Worm (Caenorhabditis elegans) whole organism, L4 larva: ENCODE measurements around the gene F07C4.11.

Experiments
- D1046.2 ChIP-seq: fragments of 200-800 bp; sonication (Bioruptor generic); IDR thresholded peaks from 2 replicates; pipeline ENCODE4 v1.3.6; 2022; ENCODE audit warnings: missing genetic modification characterization, missing compliant biosample characterization
- F37D6.2 ChIP-seq: sonication (generic microtip); optimal IDR thresholded peaks from 2 replicates; lab custom pipeline; 2016; ENCODE audit warnings: mild to moderate bottlenecking, missing genetic modification characterization, missing compliant biosample characterization
- F49E8.2 ChIP-seq: sonication (generic microtip); optimal IDR thresholded peaks from 2 replicates; lab custom pipeline; 2016; ENCODE audit warnings: missing compliant biosample characterization, mild to moderate bottlenecking, missing genetic modification characterization, borderline replicate concordance
- Y48G9A.11 ChIP-seq: fragments of 200-800 bp; sonication (Bioruptor generic); IDR thresholded peaks from 2 replicates; pipeline ENCODE4 v1.3.6; 2022; ENCODE audit warnings: missing genetic modification reagents, missing genetic modification characterization, missing compliant biosample characterization
- ZK546.5 ChIP-seq, 2 experiments: sonication (generic microtip); optimal IDR thresholded peaks; 2 replicates each; lab custom pipeline; 2017; ENCODE audit warnings: missing biosample characterization in 2 of 2, missing genetic modification characterization in 2 of 2
- aha-1 ChIP-seq: fragments of 150-350 bp; peaks from one replicate; lab custom pipeline; 2014; ENCODE audit warnings: missing biosample characterization, missing genetic modification characterization
- ama-1 ChIP-seq: fragments of 150-350 bp; optimal IDR thresholded peaks from 2 replicates; lab custom pipeline; 2014; ENCODE audit warnings: inconsistent platforms, mixed read lengths
- attf-4 ChIP-seq: sonication (generic microtip); optimal IDR thresholded peaks from 3 replicates; lab custom pipeline; 2017; ENCODE audit warnings: missing biosample characterization, missing genetic modification characterization
- ceh-20 ChIP-seq: fragments of 200-800 bp; sonication (Bioruptor generic); IDR thresholded peaks from 2 replicates; pipeline ENCODE4 v1.3.6; 2022; ENCODE audit warnings: missing genetic modification reagents, missing genetic modification characterization, missing compliant biosample characterization
- ceh-28 ChIP-seq: fragments of 150-350 bp; optimal IDR thresholded peaks from 2 replicates; lab custom pipeline; 2014; ENCODE audit warnings: missing biosample characterization, missing genetic modification reagents, missing genetic modification characterization
- ceh-32 ChIP-seq: sonication (generic microtip); optimal IDR thresholded peaks from 2 replicates; lab custom pipeline; 2016; ENCODE audit warnings: mild to moderate bottlenecking, missing genetic modification characterization, missing compliant biosample characterization; ENCODE audit not compliant: poor library complexity
- ceh-82 ChIP-seq: sonication (generic microtip); optimal IDR thresholded peaks from 2 replicates; lab custom pipeline; 2017; ENCODE audit warnings: missing biosample characterization, missing genetic modification characterization
- ces-1 ChIP-seq: fragments of 150-350 bp; sonication (generic microtip); optimal IDR thresholded peaks from 4 replicates; lab custom pipeline; 2014; ENCODE audit warnings: missing biosample characterization, missing genetic modification reagents, missing genetic modification characterization
- ctbp-1 ChIP-seq: fragments of 200-800 bp; sonication (Bioruptor generic); IDR thresholded peaks from 2 replicates; pipeline ENCODE4 v1.3.6; 2022; ENCODE audit warnings: missing genetic modification reagents, missing genetic modification characterization, missing compliant biosample characterization
- daf-16 ChIP-seq, 3 experiments: sonication (generic microtip); optimal IDR thresholded peaks; 2 replicates each; lab custom pipeline; 2016 to 2017; ENCODE audit warnings: missing genetic modification characterization in 3 of 3, missing genetic modification reagents in 3 of 3, mild to moderate bottlenecking in 2 of 3, missing compliant biosample characterization in 2 of 3, missing biosample characterization in 1 of 3, moderate library complexity in 1 of 3
- daf-19 ChIP-seq: fragments of 200-800 bp; sonication (Bioruptor generic); conservative IDR thresholded peaks from 2 replicates; pipeline ENCODE4 v1.3.6; 2022; ENCODE audit warnings: missing genetic modification characterization, missing compliant biosample characterization
- daf-8 ChIP-seq: fragments of 200-800 bp; sonication (Bioruptor generic); IDR thresholded peaks from 2 replicates; pipeline ENCODE4 v1.3.6; 2022; ENCODE audit warnings: missing genetic modification characterization, missing compliant biosample characterization
- egl-43 ChIP-seq: fragments of 200-800 bp; sonication (Bioruptor generic); IDR thresholded peaks from 2 replicates; pipeline ENCODE4 v1.3.6; 2022; ENCODE audit warnings: missing genetic modification reagents, missing genetic modification characterization, missing compliant biosample characterization
- fos-1 ChIP-seq: fragments of 150-350 bp; optimal IDR thresholded peaks from 2 replicates; lab custom pipeline; 2014; ENCODE audit warnings: missing biosample characterization, missing genetic modification characterization
- gei-8 ChIP-seq: fragments of 200-800 bp; sonication (Bioruptor generic); optimal IDR thresholded peaks from 2 replicates; lab custom pipeline; 2018; ENCODE audit warnings: mild to moderate bottlenecking, missing genetic modification characterization, missing compliant biosample characterization
- hlh-11 ChIP-seq: fragments of 200-800 bp; sonication (Bioruptor generic); optimal IDR thresholded peaks from 2 replicates; lab custom pipeline; 2018; ENCODE audit warnings: mild to moderate bottlenecking, missing genetic modification characterization, missing compliant biosample characterization
- hlh-30 ChIP-seq: sonication (generic microtip); optimal IDR thresholded peaks from 2 replicates; lab custom pipeline; 2017; ENCODE audit warnings: antibody characterized with exemption, mild to moderate bottlenecking, missing genetic modification characterization, missing compliant biosample characterization; ENCODE audit not compliant: insufficient read depth
- jun-1 ChIP-seq: fragments of 150-350 bp; optimal IDR thresholded peaks from 2 replicates; lab custom pipeline; 2014; ENCODE audit warnings: missing biosample characterization, missing genetic modification reagents, missing genetic modification characterization
- lim-7 ChIP-seq: fragments of 200-800 bp; sonication (Bioruptor generic); IDR thresholded peaks from 2 replicates; pipeline ENCODE4 v1.3.6; 2022; ENCODE audit warnings: missing genetic modification characterization, missing compliant biosample characterization
- lin-1 ChIP-seq: fragments of 200-800 bp; sonication (Bioruptor generic); IDR thresholded peaks from 2 replicates; pipeline ENCODE4 v1.3.6; 2022; ENCODE audit warnings: missing genetic modification reagents, missing genetic modification characterization, missing compliant biosample characterization
- lin-29 ChIP-seq: fragments of 200-800 bp; sonication (Bioruptor generic); IDR thresholded peaks from 2 replicates; pipeline ENCODE4 v1.3.6; 2022; ENCODE audit warnings: missing genetic modification reagents, missing genetic modification characterization, missing compliant biosample characterization
- lin-38 ChIP-seq: fragments of 200-800 bp; sonication (Bioruptor generic); IDR thresholded peaks from 2 replicates; pipeline ENCODE4 v1.3.6; 2022; ENCODE audit warnings: missing genetic modification reagents, missing genetic modification characterization, missing compliant biosample characterization
- lsy-2 ChIP-seq, 2 experiments: fragments of 150-350 bp in 1 of 2; sonication (generic microtip) in 1 of 2; optimal IDR thresholded peaks; 2 replicates each; lab custom pipeline; 2014 to 2017; ENCODE audit warnings: missing biosample characterization in 2 of 2, missing genetic modification characterization in 2 of 2
- madf-9 ChIP-seq: fragments of 200-800 bp; sonication (Bioruptor generic); conservative IDR thresholded peaks from 2 replicates; pipeline ENCODE4 v1.3.6; 2022; ENCODE audit warnings: missing genetic modification reagents, missing genetic modification characterization, missing compliant biosample characterization
- mep-1 ChIP-seq: fragments of 150-350 bp; sonication (generic microtip); optimal IDR thresholded peaks from 3 replicates; lab custom pipeline; 2014; ENCODE audit warnings: missing biosample characterization, missing genetic modification characterization
- mes-2 ChIP-seq: sonication (generic microtip); optimal IDR thresholded peaks from 2 replicates; lab custom pipeline; 2016; ENCODE audit warnings: missing genotype, mild to moderate bottlenecking, missing genetic modification characterization, missing compliant biosample characterization; ENCODE audit not compliant: poor library complexity, severe bottlenecking
- mxl-3 ChIP-seq: fragments of 200-800 bp; sonication (Bioruptor generic); optimal IDR thresholded peaks from 2 replicates; lab custom pipeline; 2018; ENCODE audit warnings: mild to moderate bottlenecking, missing genetic modification characterization, missing compliant biosample characterization
- nhr-11 ChIP-seq: fragments of 150-350 bp; optimal IDR thresholded peaks from 2 replicates; lab custom pipeline; 2014; ENCODE audit warnings: missing biosample characterization, missing genetic modification characterization
- nhr-41 ChIP-seq: fragments of 200-800 bp; sonication (Bioruptor generic); IDR thresholded peaks from 2 replicates; pipeline ENCODE4 v1.3.6; 2022; ENCODE audit warnings: missing genetic modification reagents, missing genetic modification characterization, missing compliant biosample characterization
- nhr-48 ChIP-seq: sonication (generic microtip); optimal IDR thresholded peaks from 2 replicates; lab custom pipeline; 2016; ENCODE audit warnings: mild to moderate bottlenecking, missing genetic modification characterization, missing compliant biosample characterization
- nhr-76 ChIP-seq: fragments of 150-350 bp; optimal IDR thresholded peaks from 2 replicates; lab custom pipeline; 2014; ENCODE audit warnings: missing biosample characterization, missing genetic modification characterization
- nhr-77 ChIP-seq: fragments of 150-350 bp; optimal IDR thresholded peaks from 2 replicates; lab custom pipeline; 2014; ENCODE audit warnings: missing biosample characterization, missing genetic modification characterization
- pha-4 ChIP-seq, 2 experiments: fragments of 150-350 bp in 1 of 2; fragments of 200-800 bp in 1 of 2; sonication (Bioruptor generic) in 1 of 2; IDR thresholded peaks in 1 of 2; optimal IDR thresholded peaks in 1 of 2; 2 replicates each; pipeline versions ENCODE4 v1.3.6 to Lab custom; 2014 to 2022; ENCODE audit warnings: missing genetic modification characterization in 2 of 2, missing genetic modification reagents in 2 of 2, missing biosample characterization in 1 of 2, missing compliant biosample characterization in 1 of 2
- sdz-12 ChIP-seq: fragments of 200-800 bp; sonication (Bioruptor generic); optimal IDR thresholded peaks from 2 replicates; lab custom pipeline; 2018; ENCODE audit warnings: mild to moderate bottlenecking, missing genetic modification characterization, missing compliant biosample characterization
- skn-1 ChIP-seq: fragments of 150-350 bp; optimal IDR thresholded peaks from 2 replicates; lab custom pipeline; 2014; ENCODE audit warnings: missing biosample characterization, missing genetic modification characterization
- unc-130 ChIP-seq: sonication (generic microtip); optimal IDR thresholded peaks from 2 replicates; lab custom pipeline; 2016; ENCODE audit warnings: missing genetic modification reagents, missing genetic modification characterization, missing compliant biosample characterization
- unc-39 ChIP-seq: sonication (generic microtip); optimal IDR thresholded peaks from 2 replicates; lab custom pipeline; 2017; ENCODE audit warnings: missing biosample characterization, missing genetic modification characterization
- unc-62 ChIP-seq, 3 experiments: fragments of 150-350 bp in 1 of 3; sonication (generic microtip); optimal IDR thresholded peaks in 2 of 3; peaks in 1 of 3; 1 replicate in 1 of 3; 2 replicates in 2 of 3; lab custom pipeline; 2014 to 2017; ENCODE audit warnings: missing biosample characterization in 3 of 3, missing genetic modification characterization in 3 of 3, missing genetic modification reagents in 3 of 3, missing genotype in 1 of 3
- zip-2 ChIP-seq: fragments of 150-350 bp; optimal IDR thresholded peaks from 2 replicates; lab custom pipeline; 2014; ENCODE audit warnings: missing biosample characterization, missing genetic modification characterization

Gene F07C4.11

ce11 chrV:7629504-7629903, 13.8 kb downstream of the F07C4.11 start, which contains the start of gene srd-30:
TSS of gene srd-30 (plus strand) at chrV:7629804.
- TF ChIP-seq nhr-48 (tag; lab: Kevin White, UChicago): no peak
- no peak for TF ChIP-seq pha-4 (GFP tag; IDR thresholded peaks at IDR 0.05; lab: Robert Waterston, UW)
- no peak for TF ChIP-seq pha-4 (tag; optimal IDR thresholded peaks at IDR 0.05; lab: Kevin White, UChicago)
- TF ChIP-seq unc-62 (GFP tag; optimal IDR thresholded peaks at IDR 0.05 in 1 of 2; lab: Kevin White, UChicago): no peak
- TF ChIP-seq unc-62 (tag; optimal IDR thresholded peaks at IDR 0.05; lab: Kevin White, UChicago): no peak
- no peak for TF ChIP-seq nhr-41 (GFP tag; lab: Robert Waterston, UW)
- no peak for TF ChIP-seq daf-19 (GFP tag; lab: Robert Waterston, UW)
- no peak for TF ChIP-seq sdz-12 (GFP tag; lab: Kevin White, UChicago)
- TF ChIP-seq D1046.2 (GFP tag; lab: Robert Waterston, UW): no peak
- no peak for TF ChIP-seq hlh-11 (tag; lab: Kevin White, UChicago)
- no peak for TF ChIP-seq jun-1 (tag; lab: Kevin White, UChicago)
- TF ChIP-seq F37D6.2: no peak
- no peak for TF ChIP-seq zip-2 (tag; lab: Kevin White, UChicago)
- no peak for TF ChIP-seq gei-8 (GFP tag; lab: Kevin White, UChicago)
- no peak for TF ChIP-seq ces-1 (GFP tag; lab: Kevin White, UChicago)
- no peak for TF ChIP-seq attf-4 (tag; lab: Kevin White, UChicago)
- no peak for TF ChIP-seq madf-9
- no peak for TF ChIP-seq mep-1 (tag; lab: Kevin White, UChicago)
- TF ChIP-seq lin-38 (GFP tag; lab: Robert Waterston, UW): no peak
- no peak for TF ChIP-seq lin-29 (GFP tag; lab: Robert Waterston, UW)
- no peak for TF ChIP-seq daf-16 (GFP tag; optimal IDR thresholded peaks at IDR 0.05; lab: Kevin White, UChicago)
- no peak for TF ChIP-seq daf-16 (tag; optimal IDR thresholded peaks at IDR 0.05; lab: Kevin White, UChicago)
- TF ChIP-seq, all 104 proteins: peak for 0

ce11 chrV:7626550-7626949, 16.8 kb downstream of the F07C4.11 start, which contains the start of gene F07C4.6:
TSS of gene F07C4.6 (plus strand) at chrV:7626850.
- TF ChIP-seq sdz-12 (GFP tag; lab: Kevin White, UChicago) (no peak), mxl-3 (no peak), lin-29 (GFP tag; lab: Robert Waterston, UW) (no peak), F37D6.2 (no peak), D1046.2 (GFP tag; lab: Robert Waterston, UW) (no peak), ama-1 (lab: Kevin White, UChicago) (no peak), lim-7 (GFP tag; lab: Robert Waterston, UW) (no peak), unc-39 (tag; lab: Kevin White, UChicago) (no peak), ces-1 (GFP tag; lab: Kevin White, UChicago) (no peak), daf-8 (GFP tag; lab: Robert Waterston, UW) (no peak), ceh-28 (tag; lab: Kevin White, UChicago) (no peak), ceh-32 (tag; lab: Kevin White, UChicago) (no peak), F49E8.2 (tag; lab: Kevin White, UChicago) (no peak), nhr-77 (no peak), Y48G9A.11 (GFP tag; lab: Robert Waterston, UW) (no peak)

ce11 chrV:7624652-7625051, 18.7 kb downstream of the F07C4.11 start, which contains the start of gene grsp-4:
TSS of gene grsp-4 (plus strand) at chrV:7624952.
- TF ChIP-seq aha-1 (tag; lab: Kevin White, UChicago) (peak; percentile 6), ceh-82 (tag; lab: Kevin White, UChicago) (no peak)

- TF ChIP-seq egl-43 (GFP tag; lab: Robert Waterston, UW): no peak
- TF ChIP-seq nhr-77: no peak
- no peak for TF ChIP-seq nhr-11 (tag; lab: Kevin White, UChicago)
- no peak for TF ChIP-seq nhr-76
- no peak for TF ChIP-seq ZK546.5 (tag; optimal IDR thresholded peaks at IDR 0.05; lab: Kevin White, UChicago)
- no peak for TF ChIP-seq hlh-30
- TF ChIP-seq gei-8 (GFP tag; lab: Kevin White, UChicago): no peak
- no peak for TF ChIP-seq mes-2 (tag; lab: Kevin White, UChicago)
- no peak for TF ChIP-seq unc-62 (GFP tag; optimal IDR thresholded peaks at IDR 0.05 in 1 of 2; lab: Kevin White, UChicago)
- TF ChIP-seq unc-62 (tag; optimal IDR thresholded peaks at IDR 0.05; lab: Kevin White, UChicago): no peak
- no peak for TF ChIP-seq unc-130 (GFP tag; lab: Kevin White, UChicago)
- no peak for TF ChIP-seq lsy-2 (tag; optimal IDR thresholded peaks at IDR 0.05; lab: Kevin White, UChicago)
- TF ChIP-seq skn-1 (tag; lab: Kevin White, UChicago): no peak
- no peak for TF ChIP-seq ceh-32 (tag; lab: Kevin White, UChicago)
- no peak for TF ChIP-seq ctbp-1 (GFP tag; lab: Robert Waterston, UW)
- TF ChIP-seq ceh-20 (GFP tag; lab: Robert Waterston, UW): no peak
- no peak for TF ChIP-seq fos-1 (tag; lab: Kevin White, UChicago)
- no peak for TF ChIP-seq lin-1 (GFP tag; lab: Robert Waterston, UW)
Measured at ce11 chrV:7624152-7624551, 19.2 kb downstream of the F07C4.11 start, which contains the start of gene C50E3.13. TSS of gene C50E3.13 (minus strand) at chrV:7624252.
